Fruit fly (Drosophila melanogaster) whole organism, embryonic: ENCODE measurements around the gene Sec61alpha.
A peak's percentile ranks its signal among the peaks of the same experiment; 100 is the strongest.

Source experiments
- CG11093 ChIP-seq: fragments of 200-800 bp; sonication (Bioruptor generic); IDR thresholded peaks from 3 replicates; pipeline ENCODE4 v1.3.6; 2022; ENCODE audit warnings: missing biosample characterization, missing genetic modification characterization
- CG11456 ChIP-seq: fragments of 200-800 bp; sonication (Bioruptor generic); IDR thresholded peaks from 3 replicates; pipeline ENCODE4 v1.3.6; 2022; ENCODE audit warnings: missing biosample characterization, missing genetic modification characterization
- CG11504 ChIP-seq: fragments of 200-800 bp; sonication (Bioruptor generic); optimal IDR thresholded peaks from 3 replicates; lab custom pipeline; 2019; ENCODE audit warnings: missing biosample characterization, mild to moderate bottlenecking, missing genetic modification characterization, moderate library complexity
- CG12391 ChIP-seq: fragments of 200-800 bp; sonication (Bioruptor generic); optimal IDR thresholded peaks from 3 replicates; lab custom pipeline; 2018; ENCODE audit warnings: missing biosample characterization, mild to moderate bottlenecking, missing genetic modification characterization, moderate library complexity
- CG13123 ChIP-seq: fragments of 200-800 bp; sonication (Bioruptor generic); optimal IDR thresholded peaks from 2 replicates; lab custom pipeline; 2016; ENCODE audit warnings: missing biosample characterization, missing genetic modification characterization
- CG14860 ChIP-seq: fragments of 200-800 bp; sonication (Bioruptor generic); IDR thresholded peaks from 3 replicates; pipeline ENCODE4 v1.3.6; 2022; ENCODE audit warnings: missing biosample characterization, missing genetic modification characterization; ENCODE audit not compliant: partially characterized antibody
- CG14965 ChIP-seq: fragments of 200-800 bp; sonication (Bioruptor generic); optimal IDR thresholded peaks from 2 replicates; lab custom pipeline; 2016; ENCODE audit warnings: missing biosample characterization, missing genetic modification characterization, borderline replicate concordance
- CG15479 ChIP-seq: fragments of 200-800 bp; sonication (Bioruptor generic); optimal IDR thresholded peaks from 3 replicates; lab custom pipeline; 2019; ENCODE audit warnings: missing biosample characterization, mild to moderate bottlenecking, missing genetic modification characterization, moderate library complexity
- CG17568 ChIP-seq: fragments of 200-800 bp; sonication (Bioruptor generic); optimal IDR thresholded peaks from 2 replicates; lab custom pipeline; 2018; ENCODE audit warnings: missing biosample characterization, mild to moderate bottlenecking, missing genetic modification characterization, moderate library complexity
- CG17802 ChIP-seq: fragments of 200-800 bp; sonication (Bioruptor generic); optimal IDR thresholded peaks from 2 replicates; lab custom pipeline; 2018; ENCODE audit warnings: missing biosample characterization, mild to moderate bottlenecking, missing genetic modification characterization, moderate library complexity
- CG1832 ChIP-seq: fragments of 200-800 bp; sonication (Bioruptor generic); optimal IDR thresholded peaks from 2 replicates; lab custom pipeline; 2017; ENCODE audit warnings: missing biosample characterization, mild to moderate bottlenecking, missing genetic modification characterization, inconsistent platforms
- CG30020 ChIP-seq: fragments of 200-800 bp; optimal IDR thresholded peaks from 2 replicates; lab custom pipeline; 2019; ENCODE audit warnings: missing biosample characterization, mild to moderate bottlenecking, missing genetic modification characterization, moderate library complexity
- CG31224 ChIP-seq: fragments of 200-800 bp; sonication (Bioruptor generic); IDR thresholded peaks from 2 replicates; pipeline ENCODE4 v1.3.6; 2022; ENCODE audit warnings: missing biosample characterization, missing genetic modification characterization
- CG31365 ChIP-seq: fragments of 200-800 bp; sonication (Bioruptor generic); optimal IDR thresholded peaks from 2 replicates; lab custom pipeline; 2018; ENCODE audit warnings: missing biosample characterization, mild to moderate bottlenecking, missing genetic modification characterization
- CG3847 ChIP-seq: fragments of 200-800 bp; sonication (Bioruptor generic); IDR thresholded peaks from 2 replicates; pipeline ENCODE4 v1.3.6; 2022; ENCODE audit warnings: missing biosample characterization, missing genetic modification characterization
- CG4328 ChIP-seq: fragments of 200-800 bp; sonication (Bioruptor generic); optimal IDR thresholded peaks from 3 replicates; lab custom pipeline; 2017; ENCODE audit warnings: missing biosample characterization, missing genetic modification reagents, missing genetic modification characterization
- CG4854 ChIP-seq: fragments of 200-800 bp; sonication (Bioruptor generic); optimal IDR thresholded peaks from 2 replicates; lab custom pipeline; 2016; ENCODE audit warnings: missing biosample characterization, missing genetic modification characterization, inconsistent platforms
- CG5245 ChIP-seq: fragments of 200-800 bp; sonication (Bioruptor generic); optimal IDR thresholded peaks from 3 replicates; lab custom pipeline; 2016; ENCODE audit warnings: missing biosample characterization, missing genetic modification characterization
- CG6272 ChIP-seq: fragments of 200-800 bp; sonication (Bioruptor generic); IDR thresholded peaks from 2 replicates; pipeline ENCODE4 v1.3.6; 2022; ENCODE audit warnings: missing biosample characterization, missing genetic modification characterization
- CG7372 ChIP-seq: fragments of 200-800 bp; sonication (Bioruptor generic); IDR thresholded peaks from 2 replicates; pipeline ENCODE4 v1.3.6; 2022; ENCODE audit warnings: missing biosample characterization, missing genetic modification characterization
- CG8290 ChIP-seq, 3 experiments: fragments of 200-800 bp; sonication (Bioruptor generic); optimal IDR thresholded peaks; 2 replicates each; lab custom pipeline; 2016 to 2019; ENCODE audit warnings: missing biosample characterization in 3 of 3, missing genetic modification characterization in 3 of 3, mild to moderate bottlenecking in 2 of 3, moderate library complexity in 1 of 3
- CG8478 ChIP-seq: fragments of >200 bp; optimal IDR thresholded peaks from 2 replicates; lab custom pipeline; 2018
- CG9437 ChIP-seq: fragments of 200-800 bp; sonication (Bioruptor generic); optimal IDR thresholded peaks from 2 replicates; lab custom pipeline; 2018; ENCODE audit warnings: missing biosample characterization, mild to moderate bottlenecking, missing genetic modification characterization
- Camta ChIP-seq: fragments of 200-800 bp; sonication (Bioruptor generic); optimal IDR thresholded peaks from 2 replicates; lab custom pipeline; 2016; ENCODE audit warnings: missing biosample characterization, missing genetic modification characterization
- Eip74EF ChIP-seq, 2 experiments: fragments of 200-800 bp in 1 of 2; fragments of >200 bp in 1 of 2; sonication (Bioruptor generic) in 1 of 2; optimal IDR thresholded peaks; 2 replicates each; lab custom pipeline; 2017 to 2019; ENCODE audit warnings: missing biosample characterization in 2 of 2, missing genetic modification characterization in 2 of 2, mild to moderate bottlenecking in 1 of 2, moderate library complexity in 1 of 2
- Hand ChIP-seq: fragments of 200-800 bp; sonication (Bioruptor generic); optimal IDR thresholded peaks from 2 replicates; lab custom pipeline; 2017; ENCODE audit warnings: mild to moderate bottlenecking, missing biosample characterization, missing genetic modification reagents, missing genetic modification characterization
- Nf-YC ChIP-seq: fragments of 200-800 bp; optimal IDR thresholded peaks from 3 replicates; lab custom pipeline; 2019; ENCODE audit warnings: missing biosample characterization, mild to moderate bottlenecking, missing genetic modification characterization, moderate library complexity
- PHDP ChIP-seq: fragments of 200-800 bp; sonication (Bioruptor generic); optimal IDR thresholded peaks from 3 replicates; lab custom pipeline; 2018; ENCODE audit warnings: missing biosample characterization, mild to moderate bottlenecking, missing genetic modification characterization, moderate library complexity
- Pdp1 ChIP-seq, 2 experiments: fragments of 200-800 bp; sonication (Bioruptor generic); optimal IDR thresholded peaks; 3 replicates each; lab custom pipeline; 2016; ENCODE audit warnings: missing biosample characterization in 2 of 2, missing genetic modification characterization in 2 of 2, mild to moderate bottlenecking in 1 of 2, moderate library complexity in 1 of 2
- Rfx ChIP-seq: fragments of 200-800 bp; sonication (Bioruptor generic); IDR thresholded peaks from 2 replicates; pipeline ENCODE4 v1.3.6; 2022; ENCODE audit warnings: missing biosample characterization, missing genetic modification characterization
- Side ChIP-seq: fragments of 200-800 bp; sonication (Bioruptor generic); optimal IDR thresholded peaks from 2 replicates; lab custom pipeline; 2016; ENCODE audit warnings: missing biosample characterization, missing genetic modification characterization
- YL-1 ChIP-seq: fragments of 200-800 bp; sonication (Bioruptor generic); optimal IDR thresholded peaks from 3 replicates; lab custom pipeline; 2017; ENCODE audit warnings: missing biosample characterization, mild to moderate bottlenecking, missing genetic modification characterization
- ac ChIP-seq: fragments of 200-800 bp; sonication (Bioruptor generic); optimal IDR thresholded peaks from 3 replicates; lab custom pipeline; 2017; ENCODE audit warnings: missing biosample characterization, mild to moderate bottlenecking, missing genetic modification characterization
- ara ChIP-seq: fragments of 200-800 bp; sonication (Bioruptor generic); IDR thresholded peaks from 2 replicates; pipeline ENCODE4 v1.3.6; 2022; ENCODE audit warnings: missing biosample characterization, missing genetic modification characterization
- bsh ChIP-seq, 2 experiments: fragments of 200-800 bp; sonication (Bioruptor generic); optimal IDR thresholded peaks; 2 replicates each; lab custom pipeline; 2017 to 2018; ENCODE audit warnings: mild to moderate bottlenecking in 2 of 2, missing biosample characterization in 2 of 2, missing genetic modification characterization in 2 of 2, moderate library complexity in 1 of 2
- cas ChIP-seq: fragments of 200-800 bp; sonication (Bioruptor generic); IDR thresholded peaks from 2 replicates; pipeline ENCODE4 v1.3.6; 2022; ENCODE audit warnings: missing biosample characterization, missing genetic modification characterization
- da ChIP-seq: fragments of 200-800 bp; sonication (Bioruptor generic); optimal IDR thresholded peaks from 2 replicates; lab custom pipeline; 2016; ENCODE audit warnings: missing biosample characterization, missing genetic modification characterization
- dm ChIP-seq: fragments of 200-800 bp; sonication (Bioruptor generic); optimal IDR thresholded peaks from 3 replicates; lab custom pipeline; 2016; ENCODE audit warnings: missing biosample characterization, missing genetic modification characterization
- dmrt11E ChIP-seq: fragments of 200-800 bp; sonication (Bioruptor generic); optimal IDR thresholded peaks from 3 replicates; lab custom pipeline; 2018; ENCODE audit warnings: missing biosample characterization, mild to moderate bottlenecking, missing genetic modification characterization, moderate library complexity
- eyg ChIP-seq: fragments of 200-800 bp; sonication (Bioruptor generic); optimal IDR thresholded peaks from 3 replicates; lab custom pipeline; 2016; ENCODE audit warnings: missing biosample characterization, missing genetic modification characterization
- lab ChIP-seq: fragments of 200-800 bp; sonication (Bioruptor generic); optimal IDR thresholded peaks from 3 replicates; lab custom pipeline; 2017; ENCODE audit warnings: missing biosample characterization, missing genetic modification characterization, mild to moderate bottlenecking, moderate library complexity, missing genetic modification reagents
- nom ChIP-seq: fragments of 200-800 bp; sonication (Bioruptor generic); optimal IDR thresholded peaks from 2 replicates; lab custom pipeline; 2017; ENCODE audit warnings: missing biosample characterization, missing genetic modification characterization, mild to moderate bottlenecking, moderate library complexity, missing genetic modification reagents
- pita ChIP-seq: fragments of 200-800 bp; sonication (Bioruptor generic); optimal IDR thresholded peaks from 2 replicates; lab custom pipeline; 2017; ENCODE audit warnings: missing biosample characterization, mild to moderate bottlenecking, missing genetic modification characterization
- pnt ChIP-seq: fragments of 200-800 bp; sonication (Bioruptor generic); optimal IDR thresholded peaks from 3 replicates; lab custom pipeline; 2016; ENCODE audit warnings: missing biosample characterization, missing genetic modification characterization
- pum ChIP-seq: fragments of 200-800 bp; sonication (Bioruptor generic); optimal IDR thresholded peaks from 2 replicates; lab custom pipeline; 2016; ENCODE audit warnings: missing biosample characterization, missing genetic modification characterization
- rib ChIP-seq: fragments of 200-800 bp; sonication (Bioruptor generic); IDR thresholded peaks from 2 replicates; pipeline ENCODE4 v1.3.6; 2022; ENCODE audit warnings: missing biosample characterization, missing genetic modification characterization
- sens ChIP-seq: fragments of 200-800 bp; sonication (Bioruptor generic); peaks from one replicate; lab custom pipeline; 2016; ENCODE audit warnings: missing biosample characterization, missing genetic modification characterization
- sr ChIP-seq: fragments of 200-800 bp; sonication (Bioruptor generic); IDR thresholded peaks from 3 replicates; pipeline ENCODE4 v1.3.6; 2022; ENCODE audit warnings: missing biosample characterization, missing genetic modification characterization
- tx ChIP-seq: fragments of 200-800 bp; sonication (Bioruptor generic); optimal IDR thresholded peaks from 2 replicates; lab custom pipeline; 2016; ENCODE audit warnings: missing biosample characterization, missing genetic modification characterization
- wor ChIP-seq: fragments of 200-800 bp; sonication (Bioruptor generic); IDR thresholded peaks from 2 replicates; pipeline ENCODE4 v1.3.6; 2022; ENCODE audit warnings: missing biosample characterization, missing genetic modification characterization
- zfh2 ChIP-seq: fragments of 200-800 bp; sonication (Bioruptor generic); optimal IDR thresholded peaks from 2 replicates; lab custom pipeline; 2016; ENCODE audit warnings: missing biosample characterization, missing genetic modification characterization

The Sec61alpha gene

dm6 chr2L:6463392-6463791 lies 17.0 kb downstream of the Sec61alpha start (continued):
- no peak for TF ChIP-seq YL-1 (GFP tag; lab: Kevin White, UChicago)
- peak; percentile 34; the same call in 1 of the 3 replicates for TF ChIP-seq sr (GFP tag; lab: Robert Waterston, UW)
- TF ChIP-seq CG6272 (GFP tag; lab: Robert Waterston, UW) = 0 out of 2 replicates have a peak, but pooled peaks have one; percentile 12
- no peak for TF ChIP-seq CG5245 (GFP tag; lab: Kevin White, UChicago)
- TF ChIP-seq CG15479 = peak; percentile 49
- TF ChIP-seq CG31224 (GFP tag; lab: Robert Waterston, UW) = no peak
- TF ChIP-seq CG11504 (tag; lab: Kevin White, UChicago) = no peak
- TF ChIP-seq Rfx (GFP tag; lab: Robert Waterston, UW) = no peak
- TF ChIP-seq wor (GFP tag; lab: Robert Waterston, UW) = no peak
- TF ChIP-seq CG7372 (GFP tag; lab: Robert Waterston, UW) = no peak
- no peak for TF ChIP-seq tx (GFP tag; lab: Kevin White, UChicago)
- TF ChIP-seq nom (GFP tag; lab: Kevin White, UChicago) = no peak
- 0 out of 2 replicates have a peak, but pooled peaks have one; percentile 10 for TF ChIP-seq ara (GFP tag; lab: Robert Waterston, UW)
- no peak for TF ChIP-seq zfh2 (GFP tag; lab: Kevin White, UChicago)
- no peak for TF ChIP-seq Hand
- peak; percentile 38; the same call in 1 of the 3 replicates for TF ChIP-seq CG11093 (GFP tag; lab: Robert Waterston, UW)
- no peak for TF ChIP-seq dm
- no peak for TF ChIP-seq CG4328
- TF ChIP-seq CG3847 (GFP tag; lab: Robert Waterston, UW) = no peak
- no peak for TF ChIP-seq cas (GFP tag; lab: Robert Waterston, UW)
- 0 out of 3 replicates have a peak, but pooled peaks have one; percentile 8 for TF ChIP-seq CG11456 (GFP tag; lab: Robert Waterston, UW)
- TF ChIP-seq CG13123 (GFP tag; lab: Kevin White, UChicago) = no peak
- no peak for TF ChIP-seq CG4854 (GFP tag; lab: Kevin White, UChicago)
- no peak for TF ChIP-seq CG14860 (GFP tag; lab: Robert Waterston, UW)
- no peak for TF ChIP-seq rib (GFP tag; lab: Robert Waterston, UW)
- TF ChIP-seq CG17802 (tag; lab: Kevin White, UChicago) = no peak
- TF ChIP-seq CG14965 (GFP tag; lab: Kevin White, UChicago) = no peak
- peak; percentile 3 for TF ChIP-seq sens (GFP tag; lab: Kevin White, UChicago)
- no peak for TF ChIP-seq CG30020 (tag; lab: Kevin White, UChicago)
- no peak for TF ChIP-seq Eip74EF (GFP tag; optimal IDR thresholded peaks at IDR 0.05; lab: Kevin White, UChicago)
- no peak for TF ChIP-seq CG1832 (GFP tag; lab: Kevin White, UChicago)
- no peak for TF ChIP-seq pita
- TF ChIP-seq CG8478 (lab: Kevin White, UChicago) = peak; percentile 66
- no peak for TF ChIP-seq pnt (GFP tag; lab: Kevin White, UChicago)
- TF ChIP-seq Pdp1 (GFP tag; optimal IDR thresholded peaks at IDR 0.05; lab: Kevin White, UChicago) = no peak
- no peak for TF ChIP-seq pum (GFP tag; lab: Kevin White, UChicago)
- no peak for TF ChIP-seq CG12391 (tag; lab: Kevin White, UChicago)
- TF ChIP-seq PHDP = no peak
- TF ChIP-seq da (GFP tag; lab: Kevin White, UChicago) = no peak

DNA sequence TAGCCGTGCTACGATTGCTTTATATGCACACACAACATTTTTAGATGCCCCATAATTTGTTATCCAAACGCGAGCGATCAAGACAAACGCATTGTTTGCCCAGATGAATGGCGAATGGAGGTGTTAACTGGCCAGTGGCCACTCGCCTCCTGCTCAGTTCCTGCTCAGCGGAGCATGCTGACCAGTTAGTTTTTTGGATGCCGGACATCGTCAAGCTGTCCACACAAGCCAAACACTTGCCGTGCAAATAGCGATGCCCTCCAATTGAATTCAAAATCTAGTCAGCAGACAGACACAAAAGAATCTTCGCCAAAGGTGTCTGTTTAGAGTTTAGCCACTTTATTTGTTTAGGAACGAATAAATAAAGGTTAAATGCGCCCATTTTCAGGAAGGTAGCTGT lies 18.1 kb downstream of the Sec61alpha start:
- TF ChIP-seq Nf-YC (no peak), bsh (GFP tag; optimal IDR thresholded peaks at IDR 0.05; lab: Kevin White, UChicago) (peak in 1 of 2 experiments; percentile 13), sens (GFP tag; lab: Kevin White, UChicago) (peak; percentile 74), CG8290 (GFP tag; optimal IDR thresholded peaks at IDR 0.05; lab: Kevin White, UChicago) (no peak), CG8290 (tag; optimal IDR thresholded peaks at IDR 0.05; lab: Kevin White, UChicago) (peak; percentile 10 to 31), Side (GFP tag; lab: Kevin White, UChicago) (peak; percentile 2), lab (GFP tag; lab: Kevin White, UChicago) (peak; percentile 11), eyg (GFP tag; lab: Kevin White, UChicago) (peak; percentile 10), CG9437 (GFP tag; lab: Kevin White, UChicago) (no peak), CG31365 (tag; lab: Kevin White, UChicago) (no peak), ac (GFP tag; lab: Kevin White, UChicago) (peak; percentile 58), CG17568 (GFP tag; lab: Kevin White, UChicago) (no peak), dmrt11E (peak; percentile 10), Camta (no peak)
